Worm (Caenorhabditis elegans) whole organism, L3 larva: Measurements from ENCODE around the gene C36B7.1.

Experiments
- ceh-16 ChIP-seq: sonication (generic microtip); optimal IDR thresholded peaks from 2 replicates; lab custom pipeline; 2017; ENCODE audit warnings: missing biosample characterization, missing genetic modification characterization
- lsy-12 ChIP-seq: sonication (generic microtip); optimal IDR thresholded peaks from 2 replicates; lab custom pipeline; 2016; ENCODE audit warnings: mild to moderate bottlenecking, missing genetic modification characterization, missing compliant biosample characterization
- nhr-23 ChIP-seq: fragments of 150-350 bp; optimal IDR thresholded peaks from 2 replicates; lab custom pipeline; 2014; ENCODE audit warnings: missing biosample characterization, missing genetic modification reagents, missing genetic modification characterization
- nhr-25 ChIP-seq: sonication (generic microtip); optimal IDR thresholded peaks from 2 replicates; lab custom pipeline; 2017; ENCODE audit warnings: missing biosample characterization, missing genetic modification characterization

DNA sequence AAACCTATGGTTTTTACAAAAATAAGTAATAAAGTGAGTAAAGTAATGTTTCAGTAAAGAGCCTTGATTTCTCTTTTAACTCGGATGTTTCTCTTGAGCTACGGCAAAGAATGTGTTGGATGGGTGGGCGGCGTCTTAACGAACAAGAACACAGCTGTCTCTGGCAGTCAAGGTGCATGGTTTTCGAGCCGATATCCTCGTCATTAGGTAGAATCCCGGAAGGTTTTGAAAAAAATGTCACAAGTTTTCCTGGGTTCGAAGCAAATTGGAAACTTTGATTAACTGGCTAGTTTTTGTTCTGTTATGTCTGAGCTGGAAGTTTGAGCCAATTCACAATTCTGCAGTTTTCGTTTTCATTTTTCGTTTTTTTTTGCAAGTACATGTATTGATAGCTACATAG, 37.4 kb upstream of the C36B7.1 start, which contains the start of gene B0403.6:
- no peak for TF ChIP-seq lsy-12 (tag; lab: Kevin White, UChicago)
- TF ChIP-seq ceh-16 (tag; lab: Kevin White, UChicago) = no peak
- no peak for TF ChIP-seq nhr-25 (tag; lab: Kevin White, UChicago)
- TF ChIP-seq nhr-23 (tag; lab: Kevin White, UChicago) = no peak
